Worm (Caenorhabditis elegans): ENCODE results near the gene sma-2.

sma-2 gene

DNA sequence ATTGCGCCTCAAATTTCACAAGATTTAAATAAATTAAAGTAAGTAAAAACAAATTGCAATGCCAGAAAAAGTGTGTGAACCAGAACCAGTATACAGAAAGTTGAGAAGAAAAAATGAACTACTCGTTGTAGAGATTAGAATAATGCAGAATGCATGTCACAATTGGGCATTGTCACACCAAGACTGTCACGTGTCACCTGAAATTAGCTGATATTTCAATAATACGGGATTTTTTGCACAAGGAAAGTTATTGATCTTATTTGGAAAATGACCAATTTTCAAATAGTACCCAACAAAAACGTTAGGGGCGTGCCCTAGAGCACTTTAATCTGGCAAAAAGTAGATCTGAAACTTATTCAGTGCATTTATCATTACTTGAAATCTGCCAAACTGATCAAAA, 7.5 kb upstream of the sma-2 start:
- TF ChIP-seq F57C9.4 (tag; optimal IDR thresholded peaks at IDR 0.05) (no peak), sptf-2 (GFP tag; optimal IDR thresholded peaks at IDR 0.05) (no peak), ceh-27 (GFP tag; optimal IDR thresholded peaks at IDR 0.05) (no peak), snpc-4 (GFP tag; optimal IDR thresholded peaks at IDR 0.05) (no peak), snpc-4 (tag; optimal IDR thresholded peaks at IDR 0.05) (no peak), Y56A3A.18 (GFP tag; IDR thresholded peaks at IDR 0.05) (no peak), him-1 (tag; optimal IDR thresholded peaks at IDR 0.05) (no peak), F33H1.4 (GFP tag; IDR thresholded peaks at IDR 0.05) (no peak), bed-2 (GFP tag; IDR thresholded peaks at IDR 0.05) (no peak), nfyb-1 (GFP tag; IDR thresholded peaks at IDR 0.05) (no peak), dox-1 (GFP tag; IDR thresholded peaks at IDR 0.05) (no peak), let-526 (GFP tag; IDR thresholded peaks at IDR 0.05) (no peak)

DNA sequence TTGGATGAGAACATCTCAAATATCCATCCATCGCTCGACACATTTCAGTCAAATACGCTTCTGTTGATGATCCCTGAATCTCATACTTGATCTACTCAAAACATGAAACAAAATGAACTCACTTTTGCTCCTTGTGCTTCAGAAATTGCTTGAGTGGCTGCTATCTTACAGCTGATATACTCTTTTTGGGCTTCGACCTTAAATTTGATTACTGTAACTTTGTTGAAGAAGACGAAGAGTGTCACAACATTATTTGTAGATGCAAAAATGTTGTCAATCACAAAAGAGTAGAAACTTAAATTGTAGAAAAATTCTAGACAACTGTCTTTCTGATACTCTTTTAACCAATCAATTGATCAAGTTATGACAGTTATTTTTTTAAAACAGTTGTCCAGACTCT, 6.9 kb upstream of the sma-2 start:
- TF ChIP-seq ZK185.1 (tag; optimal IDR thresholded peaks at IDR 0.05; ENCODE audit: poor library complexity, severe bottlenecking) (no peak), unc-130 (GFP tag; optimal IDR thresholded peaks at IDR 0.05) (no peak), attf-5 (GFP tag; optimal IDR thresholded peaks at IDR 0.05) (no peak), F57A8.1 (GFP tag; optimal IDR thresholded peaks at IDR 0.05) (no peak), lin-54 (GFP tag; optimal IDR thresholded peaks at IDR 0.05) (no peak), aptf-2 (GFP tag; conservative IDR thresholded peaks at IDR 0.05) (no peak), ztf-18 (tag; optimal IDR thresholded peaks at IDR 0.05) (no peak), mcd-1 (GFP tag; IDR thresholded peaks at IDR 0.05) (no peak), F22D6.2 (tag; optimal IDR thresholded peaks at IDR 0.05) (no peak), dox-1 (GFP tag; IDR thresholded peaks at IDR 0.05) (no peak), nfyb-1 (GFP tag; IDR thresholded peaks at IDR 0.05) (no peak), bed-2 (GFP tag; IDR thresholded peaks at IDR 0.05) (no peak)

ce11 chrIII:8743796-8744404, 5.6 kb upstream of the sma-2 start, which contains the start of gene ZK370.6:
ZK370.6 (minus strand) TSS chrIII:8743846.
- TF ChIP-seq lin-35 (GFP tag; optimal IDR thresholded peaks at IDR 0.05) (no peak), ztf-25 (GFP tag; IDR thresholded peaks at IDR 0.05) (no peak), lin-26 (GFP tag; IDR thresholded peaks at IDR 0.05) (no peak), lir-1 (GFP tag; conservative IDR thresholded peaks at IDR 0.05) (no peak), let-526 (GFP tag; IDR thresholded peaks at IDR 0.05) (no peak), athp-1 (tag; optimal IDR thresholded peaks at IDR 0.05) (no peak), hrde-1 (tag; optimal IDR thresholded peaks at IDR 0.05; ENCODE audit: borderline replicate concordance) (no peak), tlf-1 (GFP tag; optimal IDR thresholded peaks at IDR 0.05) (no peak), ztf-22 (GFP tag; optimal IDR thresholded peaks at IDR 0.05) (no peak), snpc-1.1 (tag; optimal IDR thresholded peaks at IDR 0.05; ENCODE audit: insufficient read depth) (no peak), attf-3 (GFP tag; conservative IDR thresholded peaks at IDR 0.05) (no peak), C06A6.2 (GFP tag; conservative IDR thresholded peaks at IDR 0.05) (no peak), ceh-91 (GFP tag; IDR thresholded peaks at IDR 0.05) (no peak), nhr-120 (GFP tag; IDR thresholded peaks at IDR 0.05) (no peak), egl-44 (GFP tag; IDR thresholded peaks at IDR 0.05) (no peak)

Measured in whole organism, young adult.